Worm (Caenorhabditis elegans) whole organism, L2 larva: ENCODE measurements around the gene sms-2.

Source experiments
- ama-1 ChIP-seq: fragments of 150-350 bp; optimal IDR thresholded peaks from 2 replicates; lab custom pipeline; 2018; ENCODE audit warnings: inconsistent platforms
- crh-2 ChIP-seq: sonication (generic microtip); optimal IDR thresholded peaks from 2 replicates; lab custom pipeline; 2017; ENCODE audit warnings: missing biosample characterization, missing genetic modification characterization
- elt-3 ChIP-seq: sonication (generic microtip); optimal IDR thresholded peaks from 2 replicates; lab custom pipeline; 2017; ENCODE audit warnings: missing biosample characterization, missing genetic modification characterization
- fos-1 ChIP-seq: fragments of 150-350 bp; optimal IDR thresholded peaks from 2 replicates; lab custom pipeline; 2014; ENCODE audit warnings: missing biosample characterization, missing genetic modification characterization
- lin-13 ChIP-seq: fragments of 150-350 bp; optimal IDR thresholded peaks from 2 replicates; lab custom pipeline; 2014; ENCODE audit warnings: missing biosample characterization, missing genetic modification reagents, missing genetic modification characterization
- mab-5 ChIP-seq: fragments of 150-350 bp; optimal IDR thresholded peaks from 2 replicates; lab custom pipeline; 2014; ENCODE audit warnings: missing biosample characterization, missing genetic modification characterization
- mbf-1 ChIP-seq: sonication (generic microtip); optimal IDR thresholded peaks from 2 replicates; lab custom pipeline; 2017; ENCODE audit warnings: missing biosample characterization, missing genetic modification characterization
- mdl-1 ChIP-seq, 2 experiments: fragments of 150-350 bp in 1 of 2; sonication (generic microtip) in 1 of 2; optimal IDR thresholded peaks; 2 replicates each; lab custom pipeline; 2017; ENCODE audit warnings: missing biosample characterization in 2 of 2, missing genetic modification characterization in 2 of 2
- nhr-11 ChIP-seq: fragments of 150-350 bp; optimal IDR thresholded peaks from 2 replicates; lab custom pipeline; 2014; ENCODE audit warnings: missing biosample characterization, missing genetic modification characterization
- skn-1 ChIP-seq: sonication (generic microtip); optimal IDR thresholded peaks from 2 replicates; lab custom pipeline; 2017; ENCODE audit warnings: missing biosample characterization, missing genetic modification characterization
- snpc-4 ChIP-seq: fragments of 150-350 bp; optimal IDR thresholded peaks from 2 replicates; lab custom pipeline; 2014; ENCODE audit warnings: missing biosample characterization, missing genetic modification characterization
- zag-1 ChIP-seq: fragments of 150-350 bp; optimal IDR thresholded peaks from 2 replicates; lab custom pipeline; 2014; ENCODE audit warnings: missing biosample characterization, missing genetic modification characterization
- ztf-4 ChIP-seq: fragments of 150-350 bp; optimal IDR thresholded peaks from 2 replicates; lab custom pipeline; 2014; ENCODE audit warnings: missing biosample characterization, missing genetic modification characterization

DNA sequence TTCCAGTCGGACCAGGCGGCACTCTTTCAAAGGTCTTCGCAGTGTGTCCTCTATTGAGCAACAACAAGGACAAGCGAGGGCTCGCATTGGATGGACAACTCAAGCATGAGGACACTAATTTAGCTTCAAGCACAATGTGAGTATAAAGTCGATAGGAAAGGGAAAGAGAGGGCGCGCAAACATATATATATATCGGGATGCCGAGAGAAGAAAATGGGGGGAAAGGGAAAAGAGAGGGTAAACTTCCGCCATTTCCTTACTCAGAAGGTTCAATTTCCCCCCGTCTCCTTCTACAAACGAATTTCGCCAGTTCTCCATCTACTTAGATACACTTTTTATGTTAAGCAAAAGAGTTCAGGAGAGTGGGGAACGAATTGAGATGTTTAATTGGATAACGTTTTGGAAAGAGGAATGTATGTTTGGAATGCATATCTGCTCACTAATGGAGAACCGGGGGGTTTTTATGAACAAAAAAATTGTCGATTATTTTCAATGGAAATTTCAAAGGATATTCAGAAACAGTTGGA lies 3.9 kb upstream of the sms-2 start:
- TF ChIP-seq elt-3: no peak
- no peak for TF ChIP-seq mab-5 (tag; lab: Kevin White, UChicago)
- no peak for TF ChIP-seq mdl-1 (tag; optimal IDR thresholded peaks at IDR 0.05; lab: Kevin White, UChicago)
- no peak for TF ChIP-seq ama-1 (lab: Kevin White, UChicago)
- no peak for TF ChIP-seq mbf-1 (tag; lab: Kevin White, UChicago)
- TF ChIP-seq nhr-11 (tag; lab: Kevin White, UChicago): no peak
- TF ChIP-seq skn-1 (tag; lab: Kevin White, UChicago): no peak
- TF ChIP-seq lin-13 (GFP tag; lab: Kevin White, UChicago): no peak
- TF ChIP-seq ztf-4 (tag; lab: Kevin White, UChicago): no peak
- no peak for TF ChIP-seq zag-1
- no peak for TF ChIP-seq fos-1 (tag; lab: Kevin White, UChicago)
- TF ChIP-seq crh-2: no peak
- TF ChIP-seq snpc-4: no peak
